Worm (Caenorhabditis elegans) whole organism, L4 larva: ENCODE data around the gene pqn-42.

Experiments
- D1046.2 ChIP-seq: fragments of 200-800 bp; sonication (Bioruptor generic); IDR thresholded peaks from 2 replicates; pipeline ENCODE4 v1.3.6; 2022; ENCODE audit warnings: missing genetic modification characterization, missing compliant biosample characterization
- F44E2.7 ChIP-seq: fragments of 200-800 bp; sonication (Bioruptor generic); IDR thresholded peaks from 2 replicates; pipeline ENCODE4 v2.1.2; 2022; ENCODE audit warnings: missing genetic modification characterization, missing compliant biosample characterization
- F49E8.2 ChIP-seq: sonication (generic microtip); optimal IDR thresholded peaks from 2 replicates; lab custom pipeline; 2016; ENCODE audit warnings: missing compliant biosample characterization, mild to moderate bottlenecking, missing genetic modification characterization, borderline replicate concordance
- T26A8.4 ChIP-seq: fragments of 200-800 bp; sonication (Bioruptor generic); IDR thresholded peaks from 2 replicates; pipeline ENCODE4 v1.3.6; 2022; ENCODE audit warnings: missing genetic modification characterization, missing compliant biosample characterization
- Y48G9A.11 ChIP-seq: fragments of 200-800 bp; sonication (Bioruptor generic); IDR thresholded peaks from 2 replicates; pipeline ENCODE4 v1.3.6; 2022; ENCODE audit warnings: missing genetic modification reagents, missing genetic modification characterization, missing compliant biosample characterization
- Y75B8A.6 ChIP-seq: fragments of 200-800 bp; sonication (Bioruptor generic); IDR thresholded peaks from 2 replicates; pipeline ENCODE4 v1.3.6; 2022; ENCODE audit warnings: missing genetic modification reagents, missing genetic modification characterization, missing compliant biosample characterization
- ZK546.5 ChIP-seq, 2 experiments: sonication (generic microtip); optimal IDR thresholded peaks; 2 replicates each; lab custom pipeline; 2017; ENCODE audit warnings: missing biosample characterization in 2 of 2, missing genetic modification characterization in 2 of 2
- aha-1 ChIP-seq: fragments of 150-350 bp; peaks from one replicate; lab custom pipeline; 2014; ENCODE audit warnings: missing biosample characterization, missing genetic modification characterization
- ama-1 ChIP-seq: fragments of 150-350 bp; optimal IDR thresholded peaks from 2 replicates; lab custom pipeline; 2014; ENCODE audit warnings: inconsistent platforms, mixed read lengths
- ceh-20 ChIP-seq: fragments of 200-800 bp; sonication (Bioruptor generic); IDR thresholded peaks from 2 replicates; pipeline ENCODE4 v1.3.6; 2022; ENCODE audit warnings: missing genetic modification reagents, missing genetic modification characterization, missing compliant biosample characterization
- ceh-28 ChIP-seq: fragments of 150-350 bp; optimal IDR thresholded peaks from 2 replicates; lab custom pipeline; 2014; ENCODE audit warnings: missing biosample characterization, missing genetic modification reagents, missing genetic modification characterization
- ceh-44 ChIP-seq: fragments of 200-800 bp; sonication (Bioruptor generic); IDR thresholded peaks from 2 replicates; pipeline ENCODE4 v1.3.6; 2022; ENCODE audit warnings: missing genetic modification reagents, missing genetic modification characterization, missing compliant biosample characterization
- ctbp-1 ChIP-seq: fragments of 200-800 bp; sonication (Bioruptor generic); IDR thresholded peaks from 2 replicates; pipeline ENCODE4 v1.3.6; 2022; ENCODE audit warnings: missing genetic modification reagents, missing genetic modification characterization, missing compliant biosample characterization
- daf-16 ChIP-seq, 3 experiments: sonication (generic microtip); optimal IDR thresholded peaks; 2 replicates each; lab custom pipeline; 2016 to 2017; ENCODE audit warnings: missing genetic modification characterization in 3 of 3, missing genetic modification reagents in 3 of 3, mild to moderate bottlenecking in 2 of 3, missing compliant biosample characterization in 2 of 3, missing biosample characterization in 1 of 3, moderate library complexity in 1 of 3
- dmd-6 ChIP-seq: fragments of 200-800 bp; sonication (Bioruptor generic); IDR thresholded peaks from 2 replicates; pipeline ENCODE4 v1.3.6; 2022; ENCODE audit warnings: missing genetic modification reagents, missing genetic modification characterization, missing compliant biosample characterization
- dmd-8 ChIP-seq: fragments of 200-800 bp; sonication (Bioruptor generic); IDR thresholded peaks from 2 replicates; pipeline ENCODE4 v1.3.6; 2022; ENCODE audit warnings: missing genetic modification characterization, missing compliant biosample characterization
- dmd-9 ChIP-seq: fragments of 200-800 bp; sonication (Bioruptor generic); IDR thresholded peaks from 2 replicates; pipeline ENCODE4 v1.3.6; 2022; ENCODE audit warnings: missing genetic modification reagents, missing genetic modification characterization, missing compliant biosample characterization
- dpl-1 ChIP-seq: fragments of 150-350 bp; optimal IDR thresholded peaks from 2 replicates; lab custom pipeline; 2014; ENCODE audit warnings: missing biosample characterization, missing genetic modification reagents, missing genetic modification characterization
- dve-1 ChIP-seq: sonication (generic microtip); optimal IDR thresholded peaks from 2 replicates; lab custom pipeline; 2017; ENCODE audit warnings: antibody characterized with exemption, mild to moderate bottlenecking, missing genetic modification characterization, missing compliant biosample characterization; ENCODE audit not compliant: insufficient read depth
- fkh-10 ChIP-seq: fragments of 150-350 bp; optimal IDR thresholded peaks from 2 replicates; lab custom pipeline; 2014; ENCODE audit warnings: missing biosample characterization, missing genetic modification reagents, missing genetic modification characterization
- hif-1 ChIP-seq, 2 experiments: sonication (generic microtip); optimal IDR thresholded peaks; 2 replicates each; lab custom pipeline; 2016 to 2017; ENCODE audit warnings: missing compliant biosample characterization in 2 of 2, missing genetic modification characterization in 2 of 2, missing genetic modification reagents in 2 of 2, missing genotype in 2 of 2, mild to moderate bottlenecking in 1 of 2
- hlh-11 ChIP-seq: fragments of 200-800 bp; sonication (Bioruptor generic); optimal IDR thresholded peaks from 2 replicates; lab custom pipeline; 2018; ENCODE audit warnings: mild to moderate bottlenecking, missing genetic modification characterization, missing compliant biosample characterization
- hlh-30 ChIP-seq: sonication (generic microtip); optimal IDR thresholded peaks from 2 replicates; lab custom pipeline; 2017; ENCODE audit warnings: antibody characterized with exemption, mild to moderate bottlenecking, missing genetic modification characterization, missing compliant biosample characterization; ENCODE audit not compliant: insufficient read depth
- hmg-1.1 ChIP-seq: fragments of 200-800 bp; sonication (Bioruptor generic); IDR thresholded peaks from 2 replicates; pipeline ENCODE4 v1.3.6; 2022; ENCODE audit warnings: missing genetic modification reagents, missing genetic modification characterization, missing compliant biosample characterization
- lim-7 ChIP-seq: fragments of 200-800 bp; sonication (Bioruptor generic); IDR thresholded peaks from 2 replicates; pipeline ENCODE4 v1.3.6; 2022; ENCODE audit warnings: missing genetic modification characterization, missing compliant biosample characterization
- lin-13 ChIP-seq: fragments of 150-350 bp; optimal IDR thresholded peaks from 2 replicates; lab custom pipeline; 2014; ENCODE audit warnings: missing biosample characterization, missing genetic modification reagents, missing genetic modification characterization
- lin-38 ChIP-seq: fragments of 200-800 bp; sonication (Bioruptor generic); IDR thresholded peaks from 2 replicates; pipeline ENCODE4 v1.3.6; 2022; ENCODE audit warnings: missing genetic modification reagents, missing genetic modification characterization, missing compliant biosample characterization
- lsy-2 ChIP-seq, 2 experiments: fragments of 150-350 bp in 1 of 2; sonication (generic microtip) in 1 of 2; optimal IDR thresholded peaks; 2 replicates each; lab custom pipeline; 2014 to 2017; ENCODE audit warnings: missing biosample characterization in 2 of 2, missing genetic modification characterization in 2 of 2
- madf-9 ChIP-seq: fragments of 200-800 bp; sonication (Bioruptor generic); conservative IDR thresholded peaks from 2 replicates; pipeline ENCODE4 v1.3.6; 2022; ENCODE audit warnings: missing genetic modification reagents, missing genetic modification characterization, missing compliant biosample characterization
- mdt-29 ChIP-seq: fragments of 200-800 bp; sonication (Bioruptor generic); IDR thresholded peaks from 2 replicates; pipeline ENCODE4 v1.3.6; 2022; ENCODE audit warnings: missing genetic modification reagents, missing genetic modification characterization, missing compliant biosample characterization
- mep-1 ChIP-seq: fragments of 150-350 bp; sonication (generic microtip); optimal IDR thresholded peaks from 3 replicates; lab custom pipeline; 2014; ENCODE audit warnings: missing biosample characterization, missing genetic modification characterization
- mes-2 ChIP-seq: sonication (generic microtip); optimal IDR thresholded peaks from 2 replicates; lab custom pipeline; 2016; ENCODE audit warnings: missing genotype, mild to moderate bottlenecking, missing genetic modification characterization, missing compliant biosample characterization; ENCODE audit not compliant: poor library complexity, severe bottlenecking
- mxl-3 ChIP-seq: fragments of 200-800 bp; sonication (Bioruptor generic); optimal IDR thresholded peaks from 2 replicates; lab custom pipeline; 2018; ENCODE audit warnings: mild to moderate bottlenecking, missing genetic modification characterization, missing compliant biosample characterization
- nhr-28 ChIP-seq: fragments of 150-350 bp; optimal IDR thresholded peaks from 2 replicates; lab custom pipeline; 2014; ENCODE audit warnings: missing biosample characterization, missing genetic modification characterization
- nhr-41 ChIP-seq: fragments of 200-800 bp; sonication (Bioruptor generic); IDR thresholded peaks from 2 replicates; pipeline ENCODE4 v1.3.6; 2022; ENCODE audit warnings: missing genetic modification reagents, missing genetic modification characterization, missing compliant biosample characterization
- nhr-48 ChIP-seq: sonication (generic microtip); optimal IDR thresholded peaks from 2 replicates; lab custom pipeline; 2016; ENCODE audit warnings: mild to moderate bottlenecking, missing genetic modification characterization, missing compliant biosample characterization
- nhr-76 ChIP-seq: fragments of 150-350 bp; optimal IDR thresholded peaks from 2 replicates; lab custom pipeline; 2014; ENCODE audit warnings: missing biosample characterization, missing genetic modification characterization
- pqm-1 ChIP-seq: sonication (generic microtip); optimal IDR thresholded peaks from 2 replicates; lab custom pipeline; 2017; ENCODE audit warnings: missing biosample characterization, missing genetic modification characterization
- tra-1 ChIP-seq: fragments of 200-800 bp; sonication (Bioruptor generic); IDR thresholded peaks from 2 replicates; pipeline ENCODE4 v1.3.6; 2022; ENCODE audit warnings: missing genetic modification reagents, missing genetic modification characterization, missing compliant biosample characterization
- unc-130 ChIP-seq: sonication (generic microtip); optimal IDR thresholded peaks from 2 replicates; lab custom pipeline; 2016; ENCODE audit warnings: missing genetic modification reagents, missing genetic modification characterization, missing compliant biosample characterization
- unc-39 ChIP-seq: sonication (generic microtip); optimal IDR thresholded peaks from 2 replicates; lab custom pipeline; 2017; ENCODE audit warnings: missing biosample characterization, missing genetic modification characterization
- vab-7 ChIP-seq: fragments of 200-800 bp; sonication (Bioruptor generic); IDR thresholded peaks from 2 replicates; pipeline ENCODE4 v1.3.6; 2022; ENCODE audit warnings: missing genetic modification reagents, missing genetic modification characterization, missing compliant biosample characterization
- zag-1 ChIP-seq: fragments of 150-350 bp; optimal IDR thresholded peaks from 2 replicates; lab custom pipeline; 2014; ENCODE audit warnings: missing biosample characterization, missing genetic modification characterization
- zip-2 ChIP-seq: fragments of 150-350 bp; optimal IDR thresholded peaks from 2 replicates; lab custom pipeline; 2014; ENCODE audit warnings: missing biosample characterization, missing genetic modification characterization

The pqn-42 gene

ce11 chrII:2454822-2455221 is 4.0 kb downstream of the pqn-42 start (continued):
- TF ChIP-seq zip-2 (tag; lab: Kevin White, UChicago): no peak

ce11 chrII:2452492-2452891 is 6.3 kb downstream of the pqn-42 start:
- TF ChIP-seq Y75B8A.6 (GFP tag; lab: Robert Waterston, UW) (0 out of 2 replicates have a peak, but pooled peaks have one; percentile 49), zag-1 (tag; lab: Kevin White, UChicago) (no peak), lin-13 (GFP tag; lab: Kevin White, UChicago) (no peak), lsy-2 (tag; optimal IDR thresholded peaks at IDR 0.05; lab: Kevin White, UChicago) (peak in 1 of 2 experiments; percentile 5), hlh-11 (tag; lab: Kevin White, UChicago) (peak; percentile 31), mep-1 (tag; lab: Kevin White, UChicago) (peak; percentile 32), dmd-8 (GFP tag; lab: Robert Waterston, UW) (no peak), unc-130 (GFP tag; lab: Kevin White, UChicago) (no peak), hlh-30 (tag; lab: Kevin White, UChicago) (peak; percentile 6), Y48G9A.11 (GFP tag; lab: Robert Waterston, UW) (no peak), ceh-20 (no peak), F44E2.7 (GFP tag; lab: Robert Waterston, UW) (no peak), daf-16 (GFP tag; optimal IDR thresholded peaks at IDR 0.05; lab: Kevin White, UChicago) (no peak), daf-16 (tag; optimal IDR thresholded peaks at IDR 0.05; lab: Kevin White, UChicago) (peak; percentile 26), nhr-28 (tag; lab: Kevin White, UChicago) (peak; percentile 69), mxl-3 (peak; percentile 31), tra-1 (GFP tag; lab: Robert Waterston, UW) (no peak), dmd-6 (GFP tag; lab: Robert Waterston, UW) (peak; percentile 21; the same call in 1 of the 2 replicates), D1046.2 (GFP tag; lab: Robert Waterston, UW) (no peak), dve-1 (tag; lab: Kevin White, UChicago) (peak; percentile 32), hmg-1.1 (GFP tag; lab: Robert Waterston, UW) (no peak), pqm-1 (tag; lab: Kevin White, UChicago) (peak; percentile 32), ama-1 (lab: Kevin White, UChicago) (peak; percentile 27)

- TF ChIP-seq aha-1 (tag; lab: Kevin White, UChicago) (peak; percentile 66), mxl-3 (peak; percentile 11), lim-7 (GFP tag; lab: Robert Waterston, UW) (no peak), lin-38 (peak; percentile 82), T26A8.4 (GFP tag; lab: Robert Waterston, UW) (no peak), dmd-9 (peak; percentile 73; the same call in 1 of the 2 replicates), vab-7 (0 out of 2 replicates have a peak, but pooled peaks have one; percentile 25), ceh-28 (tag; lab: Kevin White, UChicago) (no peak), hlh-30 (tag; lab: Kevin White, UChicago) (no peak), dmd-6 (GFP tag; lab: Robert Waterston, UW) (peak; percentile 47), hlh-11 (tag; lab: Kevin White, UChicago) (peak; percentile 36), dve-1 (tag; lab: Kevin White, UChicago) (peak; percentile 1), mdt-29 (GFP tag; lab: Robert Waterston, UW) (0 out of 2 replicates have a peak, but pooled peaks have one; percentile 18), dpl-1 (GFP tag; lab: Kevin White, UChicago) (peak; percentile 88), nhr-48 (no peak), nhr-28 (tag; lab: Kevin White, UChicago) (no peak), F49E8.2 (peak; percentile 35), daf-16 (GFP tag; optimal IDR thresholded peaks at IDR 0.05; lab: Kevin White, UChicago) (no peak), daf-16 (tag; optimal IDR thresholded peaks at IDR 0.05; lab: Kevin White, UChicago) (no peak), ceh-44 (GFP tag; lab: Robert Waterston, UW) (peak; percentile 80), D1046.2 (GFP tag; lab: Robert Waterston, UW) (peak; percentile 54; the same call in 1 of the 2 replicates), hif-1 (tag; optimal IDR thresholded peaks at IDR 0.05; lab: Kevin White, UChicago) (peak in 1 of 2 experiments; percentile 75), fkh-10 (GFP tag; lab: Kevin White, UChicago) (no peak), mes-2 (tag; lab: Kevin White, UChicago) (peak; percentile 93), unc-130 (GFP tag; lab: Kevin White, UChicago) (peak; percentile 92), lsy-2 (tag; optimal IDR thresholded peaks at IDR 0.05; lab: Kevin White, UChicago) (peak in 1 of 2 experiments; percentile 36), nhr-41 (GFP tag; lab: Robert Waterston, UW) (no peak), ZK546.5 (tag; optimal IDR thresholded peaks at IDR 0.05; lab: Kevin White, UChicago) (no peak), mep-1 (tag; lab: Kevin White, UChicago) (no peak), unc-39 (tag; lab: Kevin White, UChicago) (no peak), madf-9 (GFP tag; lab: Robert Waterston, UW) (peak; percentile 41; the same call in 1 of the 2 replicates), ctbp-1 (GFP tag; lab: Robert Waterston, UW) (no peak), nhr-76 (tag; lab: Kevin White, UChicago) (no peak)
Observed at ce11 chrII:2450990-2451389, 7.8 kb downstream of the pqn-42 start.
